Fruit fly (Drosophila melanogaster) whole organism, embryonic: Measurements from ENCODE around the gene tai.
A peak's percentile ranks its signal among the peaks of the same experiment; 100 is the strongest.

ENCODE experiments used
- Atf6 ChIP-seq: fragments of 200-800 bp; sonication (Bioruptor generic); IDR thresholded peaks from 2 replicates; pipeline ENCODE4 v1.3.6; 2022; ENCODE audit warnings: missing biosample characterization, missing genetic modification characterization
- CG10147 ChIP-seq: fragments of 200-800 bp; sonication (Bioruptor generic); optimal IDR thresholded peaks from 2 replicates; lab custom pipeline; 2019; ENCODE audit warnings: missing biosample characterization, mild to moderate bottlenecking, missing genetic modification characterization, moderate library complexity
- CG10565 ChIP-seq: fragments of 200-800 bp; sonication (Bioruptor generic); optimal IDR thresholded peaks from 3 replicates; lab custom pipeline; 2016; ENCODE audit warnings: missing biosample characterization, mild to moderate bottlenecking, missing genetic modification characterization
- CG12155 ChIP-seq: fragments of 200-800 bp; sonication (Bioruptor generic); optimal IDR thresholded peaks from 3 replicates; lab custom pipeline; 2016; ENCODE audit warnings: missing biosample characterization, missing genetic modification characterization
- CG13287 ChIP-seq: fragments of 200-800 bp; sonication (Bioruptor generic); IDR thresholded peaks from 2 replicates; pipeline ENCODE4 v1.3.6; 2022; ENCODE audit warnings: missing biosample characterization, missing genetic modification characterization; ENCODE audit not compliant: partially characterized antibody
- CG13624 ChIP-seq: fragments of 200-800 bp; sonication (Bioruptor generic); optimal IDR thresholded peaks from 2 replicates; lab custom pipeline; 2016; ENCODE audit warnings: missing biosample characterization, missing genetic modification characterization
- CG14050 ChIP-seq: fragments of 200-800 bp; sonication (Bioruptor generic); IDR thresholded peaks from 3 replicates; pipeline ENCODE4 v1.3.6; 2022; ENCODE audit warnings: missing biosample characterization, missing genetic modification characterization
- CG14965 ChIP-seq: fragments of 200-800 bp; sonication (Bioruptor generic); optimal IDR thresholded peaks from 2 replicates; lab custom pipeline; 2016; ENCODE audit warnings: missing biosample characterization, missing genetic modification characterization, borderline replicate concordance
- CG15514 ChIP-seq: fragments of 200-800 bp; sonication (Bioruptor generic); optimal IDR thresholded peaks from 3 replicates; lab custom pipeline; 2017; ENCODE audit warnings: missing biosample characterization, missing genetic modification characterization, mild to moderate bottlenecking, moderate library complexity, missing genetic modification reagents
- CG18262 ChIP-seq: fragments of 200-800 bp; optimal IDR thresholded peaks from 3 replicates; lab custom pipeline; 2019; ENCODE audit warnings: missing biosample characterization, mild to moderate bottlenecking, missing genetic modification characterization, moderate library complexity
- CG32532 ChIP-seq: fragments of 200-800 bp; sonication (Bioruptor generic); IDR thresholded peaks from 2 replicates; pipeline ENCODE4 v1.3.6; 2022; ENCODE audit warnings: missing biosample characterization, missing genetic modification characterization
- CG3407 ChIP-seq: fragments of 200-800 bp; sonication (Bioruptor generic); optimal IDR thresholded peaks from 2 replicates; lab custom pipeline; 2018; ENCODE audit warnings: missing biosample characterization, mild to moderate bottlenecking, missing genetic modification characterization
- CG3847 ChIP-seq: fragments of 200-800 bp; sonication (Bioruptor generic); IDR thresholded peaks from 2 replicates; pipeline ENCODE4 v1.3.6; 2022; ENCODE audit warnings: missing biosample characterization, missing genetic modification characterization
- CG4424 ChIP-seq: fragments of 200-800 bp; sonication (Bioruptor generic); optimal IDR thresholded peaks from 3 replicates; lab custom pipeline; 2016; ENCODE audit warnings: missing biosample characterization, missing genetic modification characterization
- CG6175 ChIP-seq: fragments of 200-800 bp; sonication (Bioruptor generic); IDR thresholded peaks from 3 replicates; pipeline ENCODE4 v1.3.6; 2022; ENCODE audit warnings: missing biosample characterization, missing genetic modification characterization
- CG6765 ChIP-seq: fragments of 200-800 bp; sonication (Bioruptor generic); optimal IDR thresholded peaks from 3 replicates; lab custom pipeline; 2017; ENCODE audit warnings: missing biosample characterization, mild to moderate bottlenecking, missing genetic modification characterization
- CG8290 ChIP-seq, 3 experiments: fragments of 200-800 bp; sonication (Bioruptor generic); optimal IDR thresholded peaks; 2 replicates each; lab custom pipeline; 2016 to 2019; ENCODE audit warnings: missing biosample characterization in 3 of 3, missing genetic modification characterization in 3 of 3, mild to moderate bottlenecking in 2 of 3, moderate library complexity in 1 of 3
- CG9797 ChIP-seq: fragments of 200-800 bp; sonication (Bioruptor generic); optimal IDR thresholded peaks from 3 replicates; lab custom pipeline; 2018; ENCODE audit warnings: missing biosample characterization, mild to moderate bottlenecking, missing genetic modification characterization
- Chrac-16 ChIP-seq: fragments of 200-800 bp; sonication (Bioruptor generic); optimal IDR thresholded peaks from 3 replicates; lab custom pipeline; 2016; ENCODE audit warnings: missing biosample characterization, missing genetic modification characterization
- CoRest ChIP-seq: fragments of 200-800 bp; sonication (Bioruptor generic); optimal IDR thresholded peaks from 3 replicates; lab custom pipeline; 2018; ENCODE audit warnings: missing biosample characterization, mild to moderate bottlenecking, missing genetic modification characterization, moderate library complexity
- Deaf1 ChIP-seq: fragments of 200-800 bp; optimal IDR thresholded peaks from 3 replicates; lab custom pipeline; 2019; ENCODE audit warnings: missing biosample characterization, mild to moderate bottlenecking, missing genetic modification characterization, moderate library complexity
- Fer1 ChIP-seq: fragments of 200-800 bp; sonication (Bioruptor generic); optimal IDR thresholded peaks from 2 replicates; lab custom pipeline; 2017; ENCODE audit warnings: missing biosample characterization, mild to moderate bottlenecking, missing genetic modification characterization
- HmgZ ChIP-seq: fragments of 200-800 bp; sonication (Bioruptor generic); optimal IDR thresholded peaks from 2 replicates; lab custom pipeline; 2018; ENCODE audit warnings: missing biosample characterization, mild to moderate bottlenecking, missing genetic modification characterization
- Lpt ChIP-seq: fragments of >200 bp; optimal IDR thresholded peaks from 2 replicates; lab custom pipeline; 2018; ENCODE audit warnings: missing biosample characterization, missing genetic modification characterization
- Pdp1 ChIP-seq, 2 experiments: fragments of 200-800 bp; sonication (Bioruptor generic); optimal IDR thresholded peaks; 3 replicates each; lab custom pipeline; 2016; ENCODE audit warnings: missing biosample characterization in 2 of 2, missing genetic modification characterization in 2 of 2, mild to moderate bottlenecking in 1 of 2, moderate library complexity in 1 of 2
- Trl ChIP-seq, 3 experiments: fragments of >200 bp in 2 of 3; fragments of 200-800 bp in 1 of 3; sonication (Bioruptor generic) in 1 of 3; optimal IDR thresholded peaks; 2 replicates in 1 of 3; 3 replicates in 2 of 3; lab custom pipeline; 2016 to 2017; ENCODE audit warnings: missing biosample characterization in 1 of 3, missing genetic modification characterization in 1 of 3
- Usf ChIP-seq: fragments of 200-800 bp; sonication (Bioruptor generic); optimal IDR thresholded peaks from 2 replicates; lab custom pipeline; 2017; ENCODE audit warnings: missing genotype, missing biosample characterization, missing genetic modification characterization
- abd-A ChIP-seq: fragments of 200-800 bp; sonication (Bioruptor generic); optimal IDR thresholded peaks from 3 replicates; lab custom pipeline; 2019; ENCODE audit warnings: missing biosample characterization, mild to moderate bottlenecking, missing genetic modification characterization, moderate library complexity
- ato ChIP-seq: fragments of 200-800 bp; sonication (Bioruptor generic); IDR thresholded peaks from 2 replicates; pipeline ENCODE4 v1.3.6; 2022; ENCODE audit warnings: missing biosample characterization, missing genetic modification characterization; ENCODE audit not compliant: partially characterized antibody
- bbx ChIP-seq: fragments of 200-800 bp; sonication (Bioruptor generic); IDR thresholded peaks from 2 replicates; pipeline ENCODE4 v1.3.6; 2022; ENCODE audit warnings: missing biosample characterization, missing genetic modification characterization; ENCODE audit not compliant: partially characterized antibody
- bowl ChIP-seq: fragments of 200-800 bp; sonication (Bioruptor generic); IDR thresholded peaks from 2 replicates; pipeline ENCODE4 v1.3.6; 2022; ENCODE audit warnings: missing biosample characterization, missing genetic modification characterization
- bsh ChIP-seq, 2 experiments: fragments of 200-800 bp; sonication (Bioruptor generic); optimal IDR thresholded peaks; 2 replicates each; lab custom pipeline; 2017 to 2018; ENCODE audit warnings: mild to moderate bottlenecking in 2 of 2, missing biosample characterization in 2 of 2, missing genetic modification characterization in 2 of 2, moderate library complexity in 1 of 2
- corto ChIP-seq: fragments of 200-800 bp; sonication (Bioruptor generic); optimal IDR thresholded peaks from 2 replicates; lab custom pipeline; 2016; ENCODE audit warnings: missing biosample characterization, mild to moderate bottlenecking, missing genetic modification characterization, moderate library complexity
- crc ChIP-seq: fragments of 200-800 bp; sonication (Bioruptor generic); optimal IDR thresholded peaks from 2 replicates; lab custom pipeline; 2016; ENCODE audit warnings: missing biosample characterization, missing genetic modification characterization
- da ChIP-seq: fragments of 200-800 bp; sonication (Bioruptor generic); optimal IDR thresholded peaks from 2 replicates; lab custom pipeline; 2016; ENCODE audit warnings: missing biosample characterization, missing genetic modification characterization
- fd3F ChIP-seq: fragments of 200-800 bp; sonication (Bioruptor generic); optimal IDR thresholded peaks from 2 replicates; lab custom pipeline; 2018; ENCODE audit warnings: missing biosample characterization, mild to moderate bottlenecking, missing genetic modification characterization, moderate library complexity
- jigr1 ChIP-seq: fragments of 200-800 bp; sonication (Bioruptor generic); IDR thresholded peaks from 3 replicates; pipeline ENCODE4 v1.3.6; 2022; ENCODE audit warnings: missing biosample characterization, missing genetic modification characterization
- knrl ChIP-seq: fragments of 200-800 bp; sonication (Bioruptor generic); IDR thresholded peaks from 3 replicates; pipeline ENCODE4 v1.3.6; 2022; ENCODE audit warnings: missing biosample characterization, missing genetic modification characterization; ENCODE audit not compliant: partially characterized antibody
- lab ChIP-seq: fragments of 200-800 bp; sonication (Bioruptor generic); optimal IDR thresholded peaks from 3 replicates; lab custom pipeline; 2017; ENCODE audit warnings: missing biosample characterization, missing genetic modification characterization, mild to moderate bottlenecking, moderate library complexity, missing genetic modification reagents
- lbe ChIP-seq: fragments of 200-800 bp; sonication (Bioruptor generic); optimal IDR thresholded peaks from 2 replicates; lab custom pipeline; 2016; ENCODE audit warnings: missing biosample characterization, mild to moderate bottlenecking, missing genetic modification characterization
- luna ChIP-seq: fragments of 200-800 bp; sonication (Bioruptor generic); optimal IDR thresholded peaks from 2 replicates; lab custom pipeline; 2016; ENCODE audit warnings: missing biosample characterization, missing genetic modification characterization
- oc ChIP-seq: fragments of 200-800 bp; sonication (Bioruptor generic); optimal IDR thresholded peaks from 2 replicates; lab custom pipeline; 2018; ENCODE audit warnings: missing biosample characterization, mild to moderate bottlenecking, missing genetic modification characterization, moderate library complexity
- odd ChIP-seq: fragments of 200-800 bp; sonication (Bioruptor generic); optimal IDR thresholded peaks from 2 replicates; lab custom pipeline; 2017; ENCODE audit warnings: missing biosample characterization, mild to moderate bottlenecking, missing genetic modification characterization
- onecut ChIP-seq: fragments of 200-800 bp; sonication (Bioruptor generic); IDR thresholded peaks from 2 replicates; pipeline ENCODE4 v1.3.6; 2022; ENCODE audit warnings: missing biosample characterization, missing genetic modification characterization
- pfk ChIP-seq: fragments of 200-800 bp; sonication (Bioruptor generic); optimal IDR thresholded peaks from 2 replicates; lab custom pipeline; 2018; ENCODE audit warnings: missing biosample characterization, mild to moderate bottlenecking, missing genetic modification characterization, moderate library complexity
- sd ChIP-seq: fragments of 200-800 bp; sonication (Bioruptor generic); optimal IDR thresholded peaks from 3 replicates; lab custom pipeline; 2018; ENCODE audit warnings: missing biosample characterization, mild to moderate bottlenecking, missing genetic modification characterization, moderate library complexity
- tgo ChIP-seq: fragments of 200-800 bp; sonication (Bioruptor generic); IDR thresholded peaks from 3 replicates; pipeline ENCODE4 v1.3.6; 2022; ENCODE audit warnings: missing biosample characterization, missing genetic modification characterization
- tna ChIP-seq: fragments of 200-800 bp; sonication (Bioruptor generic); IDR thresholded peaks from 2 replicates; pipeline ENCODE4 v1.3.6; 2022; ENCODE audit warnings: missing biosample characterization, missing genetic modification characterization; ENCODE audit not compliant: partially characterized antibody
- wek ChIP-seq: fragments of 200-800 bp; sonication (Bioruptor generic); optimal IDR thresholded peaks from 3 replicates; lab custom pipeline; 2018; ENCODE audit warnings: missing biosample characterization, mild to moderate bottlenecking, missing genetic modification characterization, moderate library complexity

Gene tai

DNA sequence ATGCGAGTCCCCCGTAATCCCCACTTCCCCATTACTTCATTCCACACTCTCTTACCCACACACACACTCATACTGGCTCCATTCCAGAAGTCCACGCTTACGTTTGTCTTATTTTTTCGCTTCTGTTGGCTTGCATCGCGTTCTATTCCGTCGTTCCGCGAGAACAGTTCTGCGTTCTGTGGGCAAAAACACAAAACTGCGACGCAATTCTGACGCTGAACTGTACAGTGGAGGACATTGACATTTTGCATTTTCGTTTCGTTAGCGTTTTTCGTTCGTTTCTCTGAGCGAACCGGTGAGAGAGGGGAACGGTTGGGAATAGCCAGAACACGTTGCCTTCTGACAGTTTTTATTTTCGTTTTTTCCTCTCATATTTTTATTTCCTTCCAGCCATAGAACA, 36.8 kb downstream of the tai start (continued):
- TF ChIP-seq da (GFP tag; lab: Kevin White, UChicago): no peak
- TF ChIP-seq luna (GFP tag; lab: Kevin White, UChicago): no peak
- TF ChIP-seq Trl (optimal IDR thresholded peaks at IDR 0.05; lab: Kevin White, UChicago): peak; percentile 41 to 84
- TF ChIP-seq Trl (GFP tag; optimal IDR thresholded peaks at IDR 0.05; lab: Kevin White, UChicago): no peak
- TF ChIP-seq CG32532 (GFP tag; lab: Robert Waterston, UW): peak; percentile 27; the same call in 1 of the 2 replicates
- peak; percentile 30 for TF ChIP-seq HmgZ (tag; lab: Kevin White, UChicago)
- no peak for TF ChIP-seq fd3F
- TF ChIP-seq lab: peak; percentile 1
- TF ChIP-seq corto: peak; percentile 37
- peak; percentile 26 for TF ChIP-seq CG10147 (GFP tag; lab: Kevin White, UChicago)
- no peak for TF ChIP-seq jigr1
- no peak for TF ChIP-seq CG6765 (GFP tag; lab: Kevin White, UChicago)
- no peak for TF ChIP-seq CG12155
- TF ChIP-seq CG8290 (GFP tag; optimal IDR thresholded peaks at IDR 0.05; lab: Kevin White, UChicago): no peak
- TF ChIP-seq CG8290 (tag; optimal IDR thresholded peaks at IDR 0.05; lab: Kevin White, UChicago): peak in 1 of 2 experiments; percentile 57
- TF ChIP-seq bsh (GFP tag; optimal IDR thresholded peaks at IDR 0.05; lab: Kevin White, UChicago): peak in 1 of 2 experiments; percentile 21
- TF ChIP-seq ato: no peak
- peak in 1 of 2 experiments; percentile 22 for TF ChIP-seq Pdp1 (GFP tag; optimal IDR thresholded peaks at IDR 0.05; lab: Kevin White, UChicago)
- TF ChIP-seq pfk (GFP tag; lab: Kevin White, UChicago): peak; percentile 98
- TF ChIP-seq CG15514: peak; percentile 3
- no peak for TF ChIP-seq CG18262 (tag; lab: Kevin White, UChicago)
- TF ChIP-seq Deaf1: peak; percentile 43
- peak; percentile 91 for TF ChIP-seq CG13624 (GFP tag; lab: Kevin White, UChicago)
- TF ChIP-seq CG3847 (GFP tag; lab: Robert Waterston, UW): no peak
- no peak for TF ChIP-seq oc (tag; lab: Kevin White, UChicago)
- TF ChIP-seq abd-A (tag; lab: Kevin White, UChicago): peak; percentile 41
- TF ChIP-seq onecut (GFP tag; lab: Robert Waterston, UW): no peak
- TF ChIP-seq Chrac-16 (GFP tag; lab: Kevin White, UChicago): no peak
- no peak for TF ChIP-seq bbx
- TF ChIP-seq odd (GFP tag; lab: Kevin White, UChicago): no peak
- peak; percentile 8 for TF ChIP-seq Fer1 (GFP tag; lab: Kevin White, UChicago)
- no peak for TF ChIP-seq CG4424 (GFP tag; lab: Kevin White, UChicago)
- TF ChIP-seq wek (GFP tag; lab: Kevin White, UChicago): no peak
- no peak for TF ChIP-seq crc (GFP tag; lab: Kevin White, UChicago)
- TF ChIP-seq tgo (GFP tag; lab: Robert Waterston, UW): no peak
- TF ChIP-seq CG14050 (GFP tag; lab: Robert Waterston, UW): no peak
- TF ChIP-seq knrl (GFP tag; lab: Robert Waterston, UW): 0 out of 3 replicates have a peak, but pooled peaks have one; percentile 6
- TF ChIP-seq tna (GFP tag; lab: Robert Waterston, UW): peak; percentile 14; the same call in 1 of the 2 replicates
- peak; percentile 45 for TF ChIP-seq sd (tag; lab: Kevin White, UChicago)
- no peak for TF ChIP-seq CoRest
- no peak for TF ChIP-seq CG6175
- peak; percentile 45; the same call in 1 of the 2 replicates for TF ChIP-seq CG13287
- TF ChIP-seq Usf (GFP tag; lab: Kevin White, UChicago): no peak
- peak; percentile 33; the same call in 1 of the 2 replicates for TF ChIP-seq Atf6 (GFP tag; lab: Robert Waterston, UW)
- TF ChIP-seq lbe (GFP tag; lab: Kevin White, UChicago): peak; percentile 74
- TF ChIP-seq CG9797: no peak
- TF ChIP-seq CG3407 (GFP tag; lab: Kevin White, UChicago): no peak
- no peak for TF ChIP-seq CG14965 (GFP tag; lab: Kevin White, UChicago)
- no peak for TF ChIP-seq bowl (GFP tag; lab: Robert Waterston, UW)
- TF ChIP-seq CG10565 (GFP tag; lab: Kevin White, UChicago): no peak
- TF ChIP-seq Lpt (GFP tag; lab: Kevin White, UChicago): no peak
